Worm (Caenorhabditis elegans) whole organism, L4/young adult: ENCODE results near the gene ant-1.3.

Experiments used
- W03F9.2 ChIP-seq: fragments of 150-350 bp; optimal IDR thresholded peaks from 2 replicates; lab custom pipeline; 2014; ENCODE audit warnings: missing biosample characterization, missing genetic modification characterization
- dao-5 ChIP-seq: sonication (generic microtip); optimal IDR thresholded peaks from 2 replicates; lab custom pipeline; 2016; ENCODE audit warnings: missing genotype, missing genetic modification characterization, moderate library complexity, missing compliant biosample characterization

- peak; percentile 49 for TF ChIP-seq W03F9.2 (tag; lab: Kevin White, UChicago)
- TF ChIP-seq dao-5 (tag; lab: Kevin White, UChicago) = no peak
Observed at ce11 chrIV:9677226-9677992, 31.7 kb downstream of the ant-1.3 start.
